Worm (Caenorhabditis elegans) whole organism, L3 larva: Measurements from ENCODE around the gene clc-2.

Source experiments
- aly-2 ChIP-seq: fragments of 150-350 bp; optimal IDR thresholded peaks from 2 replicates; lab custom pipeline; 2014; ENCODE audit warnings: missing biosample characterization, missing genetic modification characterization
- ama-1 ChIP-seq: fragments of 150-350 bp; optimal IDR thresholded peaks from 2 replicates; lab custom pipeline; 2018
- ceh-28 ChIP-seq: fragments of 150-350 bp; optimal IDR thresholded peaks from 2 replicates; lab custom pipeline; 2014; ENCODE audit warnings: missing biosample characterization, missing genetic modification reagents, missing genetic modification characterization
- mml-1 ChIP-seq: fragments of 150-350 bp; sonication (generic microtip); optimal IDR thresholded peaks from 3 replicates; lab custom pipeline; 2014; ENCODE audit warnings: missing biosample characterization, missing genetic modification characterization
- nfya-1 ChIP-seq: sonication (generic microtip); optimal IDR thresholded peaks from 2 replicates; lab custom pipeline; 2017; ENCODE audit warnings: missing genetic modification characterization, mild to moderate bottlenecking, missing compliant biosample characterization, antibody characterized with exemption, moderate library complexity; ENCODE audit not compliant: insufficient read depth
- nhr-237 ChIP-seq: fragments of 150-350 bp; optimal IDR thresholded peaks from 2 replicates; lab custom pipeline; 2014; ENCODE audit warnings: missing biosample characterization, missing genetic modification characterization
- pha-4 ChIP-seq: fragments of 150-350 bp; optimal IDR thresholded peaks from 2 replicates; lab custom pipeline; 2014; ENCODE audit warnings: missing biosample characterization, missing genetic modification reagents, missing genetic modification characterization
- skn-1 ChIP-seq: fragments of 150-350 bp; optimal IDR thresholded peaks from 2 replicates; lab custom pipeline; 2014; ENCODE audit warnings: missing biosample characterization, missing genetic modification characterization
- snpc-4 ChIP-seq: fragments of 150-350 bp; optimal IDR thresholded peaks from 2 replicates; lab custom pipeline; 2014; ENCODE audit warnings: missing biosample characterization, missing genetic modification characterization
- zag-1 ChIP-seq: fragments of 150-350 bp; optimal IDR thresholded peaks from 2 replicates; lab custom pipeline; 2014; ENCODE audit warnings: missing biosample characterization, missing genetic modification characterization
- ztf-11 ChIP-seq: fragments of 150-350 bp; optimal IDR thresholded peaks from 2 replicates; lab custom pipeline; 2014; ENCODE audit warnings: missing biosample characterization, missing genetic modification characterization

ce11 chrX:7404551-7404950, 26.7 kb upstream of the clc-2 start:
- TF ChIP-seq ama-1 (lab: Kevin White, UChicago) (no peak), pha-4 (tag; lab: Kevin White, UChicago) (no peak), ceh-28 (no peak), ztf-11 (tag; lab: Kevin White, UChicago) (no peak), snpc-4 (tag; lab: Kevin White, UChicago) (no peak), zag-1 (tag; lab: Kevin White, UChicago) (no peak), nhr-237 (no peak), skn-1 (no peak), aly-2 (no peak), mml-1 (tag; lab: Kevin White, UChicago) (no peak), nfya-1 (tag; lab: Kevin White, UChicago) (no peak)
